Fruit fly (Drosophila melanogaster): ENCODE measurements around the gene Dpp10.
A peak's percentile ranks its signal among the peaks of the same experiment; 100 is the strongest.

DNA sequence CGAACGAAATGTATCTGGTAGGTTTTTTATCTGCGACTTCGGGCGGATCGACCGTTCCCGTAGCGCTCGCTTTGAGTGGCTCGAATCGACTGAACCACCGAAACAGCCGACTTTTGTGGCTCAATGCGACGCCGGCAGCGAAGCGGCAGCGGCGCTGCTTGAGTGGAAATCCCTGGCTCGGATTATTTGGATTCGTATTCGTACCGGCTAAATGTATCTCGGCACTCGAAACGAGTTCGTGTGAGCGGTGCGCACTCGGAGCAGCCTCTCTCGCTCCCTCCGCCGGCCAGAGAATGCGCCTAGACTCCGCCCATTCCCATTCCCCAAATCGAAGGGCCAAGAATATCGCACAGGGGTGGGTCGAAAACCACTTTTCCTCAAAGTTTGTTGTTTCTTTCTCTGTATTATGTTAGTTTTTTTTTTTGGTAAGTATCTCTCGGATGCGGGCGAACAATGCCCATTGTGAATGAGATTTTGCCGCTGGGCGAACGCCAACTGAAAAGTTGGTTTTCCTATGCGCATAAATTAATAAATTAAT is 64.8 kb downstream of the Dpp10 start:
- TF ChIP-seq EcR (GFP tag; optimal IDR thresholded peaks at IDR 0.05) = peak; percentile 3
- TF ChIP-seq CG9948 (tag; optimal IDR thresholded peaks at IDR 0.05) = no peak
- TF ChIP-seq gl (tag; optimal IDR thresholded peaks at IDR 0.05) = no peak
- TF ChIP-seq CG14655 (GFP tag; optimal IDR thresholded peaks at IDR 0.05) = no peak
- TF ChIP-seq Snoo (tag; optimal IDR thresholded peaks at IDR 0.05) = no peak
- TF ChIP-seq CG17806 (tag; optimal IDR thresholded peaks at IDR 0.05) = no peak
- no peak for TF ChIP-seq CG10348 (GFP tag; IDR thresholded peaks at IDR 0.05)

Measured in whole organism, pupa.